Worm (Caenorhabditis elegans): ENCODE measurements around the gene ctns-1.

The ctns-1 gene

DNA sequence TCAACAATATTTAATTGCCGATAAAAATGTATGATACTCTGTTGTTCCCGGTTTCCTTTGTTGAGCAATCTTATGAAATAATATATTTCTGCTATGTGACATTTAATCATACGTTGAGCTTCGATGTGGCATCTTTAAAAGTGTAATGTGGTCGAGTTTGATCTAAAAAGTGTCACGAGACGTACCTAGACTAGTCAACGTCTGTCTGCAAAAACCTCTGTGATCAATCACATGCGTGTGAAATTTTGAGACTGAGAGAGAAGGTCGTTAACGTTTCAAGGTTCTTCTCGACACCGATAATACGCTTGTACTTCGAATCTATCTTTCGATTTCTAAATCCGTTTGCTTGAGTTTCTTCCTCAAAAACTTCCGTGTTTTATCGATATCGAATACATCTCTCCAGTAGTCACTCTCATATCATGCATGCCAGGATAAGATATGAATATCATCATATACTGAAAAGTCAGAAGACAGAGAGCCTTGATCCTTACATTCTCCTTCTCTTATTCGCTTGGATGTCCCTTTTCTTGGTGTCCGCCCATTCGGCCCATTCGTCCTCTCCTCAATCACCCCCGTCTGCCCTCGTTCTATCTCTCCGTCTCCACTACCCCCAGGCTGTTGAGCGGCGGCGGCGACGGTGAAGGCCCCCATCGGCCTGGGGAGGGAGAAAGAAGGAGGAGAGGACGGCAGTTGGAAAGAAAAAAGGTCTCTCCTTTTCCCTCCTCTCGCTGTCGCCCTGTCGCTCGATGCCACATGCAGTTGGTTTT, 8.3 kb downstream of the ctns-1 start:
- TF ChIP-seq unc-3 (GFP tag; conservative IDR thresholded peaks at IDR 0.05) (no peak), unc-3 (tag; optimal IDR thresholded peaks at IDR 0.05) (no peak), lin-11 (tag; optimal IDR thresholded peaks at IDR 0.05) (peak; percentile 33), ceh-14 (tag; optimal IDR thresholded peaks at IDR 0.05) (peak; percentile 30), unc-42 (tag; optimal IDR thresholded peaks at IDR 0.05) (peak; percentile 1), syd-9 (tag; optimal IDR thresholded peaks at IDR 0.05) (peak; percentile 70), elt-4 (tag; optimal IDR thresholded peaks at IDR 0.05) (no peak), C08G9.2 (tag; optimal IDR thresholded peaks at IDR 0.05) (peak; percentile 31), pag-3 (tag; optimal IDR thresholded peaks at IDR 0.05; ENCODE audit: borderline replicate concordance) (no peak), ceh-31 (tag; optimal IDR thresholded peaks at IDR 0.05) (peak; percentile 66), rnt-1 (tag; optimal IDR thresholded peaks at IDR 0.05) (peak; percentile 25), ceh-34 (tag; optimal IDR thresholded peaks at IDR 0.05) (peak; percentile 63), hlh-8 (tag; optimal IDR thresholded peaks at IDR 0.05) (peak; percentile 12), fkh-10 (GFP tag; optimal IDR thresholded peaks at IDR 0.05) (no peak), tbx-2 (tag; optimal IDR thresholded peaks at IDR 0.05) (peak; percentile 40), F13H6.1 (tag; optimal IDR thresholded peaks at IDR 0.05) (peak; percentile 19), ceh-48 (tag; optimal IDR thresholded peaks at IDR 0.05) (peak; percentile 16), odd-2 (tag; optimal IDR thresholded peaks at IDR 0.05) (no peak), C38D4.7 (GFP tag; optimal IDR thresholded peaks at IDR 0.05) (peak; percentile 28), ahr-1 (tag; optimal IDR thresholded peaks at IDR 0.05) (no peak), K02D7.2 (tag; optimal IDR thresholded peaks at IDR 0.05) (no peak), ref-2 (tag; optimal IDR thresholded peaks at IDR 0.05) (peak; percentile 45), ttx-3 (tag; optimal IDR thresholded peaks at IDR 0.05) (peak; percentile 17), che-1 (tag; optimal IDR thresholded peaks at IDR 0.05) (peak; percentile 57), nfya-1 (tag; optimal IDR thresholded peaks at IDR 0.05) (peak; percentile 67), zip-5 (tag; optimal IDR thresholded peaks at IDR 0.05) (no peak), nhr-232 (tag; optimal IDR thresholded peaks at IDR 0.05) (peak; percentile 39), npax-4 (tag; optimal IDR thresholded peaks at IDR 0.05) (no peak), eyg-1 (tag; optimal IDR thresholded peaks at IDR 0.05) (no peak), pat-9 (tag; optimal IDR thresholded peaks at IDR 0.05) (no peak), T23F11.4 (GFP tag; optimal IDR thresholded peaks at IDR 0.05) (peak; percentile 57), pqm-1 (tag; optimal IDR thresholded peaks at IDR 0.05) (peak; percentile 38), sox-4 (tag; optimal IDR thresholded peaks at IDR 0.05) (peak; percentile 63), gmeb-2 (tag; optimal IDR thresholded peaks at IDR 0.05) (no peak), sdc-2 (tag; optimal IDR thresholded peaks at IDR 0.05) (peak; percentile 72), pha-2 (tag; optimal IDR thresholded peaks at IDR 0.05) (peak; percentile 1), ceh-18 (tag; optimal IDR thresholded peaks at IDR 0.05) (peak; percentile 58), unc-55 (GFP tag; optimal IDR thresholded peaks at IDR 0.05) (no peak), hlh-30 (tag; optimal IDR thresholded peaks at IDR 0.05; ENCODE audit: insufficient read depth) (peak; percentile 10), ceh-45 (GFP tag; IDR thresholded peaks at IDR 0.05) (peak; percentile 49; the same call in 1 of the 2 replicates), fkh-6 (tag; optimal IDR thresholded peaks at IDR 0.05) (peak; percentile 43), hlh-6 (tag; optimal IDR thresholded peaks at IDR 0.05) (peak; percentile 72), mec-3 (tag; optimal IDR thresholded peaks at IDR 0.05; ENCODE audit: borderline replicate concordance) (peak; percentile 43), pros-1 (tag; optimal IDR thresholded peaks at IDR 0.05) (peak; percentile 52)

All from whole organism, late embryonic.